Fruit fly (Drosophila melanogaster) whole organism, embryonic: ENCODE results near the gene sws.
A peak's percentile ranks its signal among the peaks of the same experiment; 100 is the strongest.

ENCODE experiments used
- Bgb ChIP-seq: fragments of 200-800 bp; sonication (Bioruptor generic); IDR thresholded peaks from 2 replicates; pipeline ENCODE4 v1.3.6; 2022; ENCODE audit warnings: missing biosample characterization, missing genetic modification characterization; ENCODE audit not compliant: partially characterized antibody
- CG10431 ChIP-seq: fragments of 200-800 bp; sonication (Bioruptor generic); optimal IDR thresholded peaks from 3 replicates; lab custom pipeline; 2018; ENCODE audit warnings: missing biosample characterization, mild to moderate bottlenecking, missing genetic modification characterization
- CG11504 ChIP-seq: fragments of 200-800 bp; sonication (Bioruptor generic); optimal IDR thresholded peaks from 3 replicates; lab custom pipeline; 2019; ENCODE audit warnings: missing biosample characterization, mild to moderate bottlenecking, missing genetic modification characterization, moderate library complexity
- CG12219 ChIP-seq: fragments of 200-800 bp; sonication (Bioruptor generic); optimal IDR thresholded peaks from 3 replicates; lab custom pipeline; 2018; ENCODE audit warnings: missing biosample characterization, mild to moderate bottlenecking, missing genetic modification characterization
- CG14710 ChIP-seq: fragments of 200-800 bp; sonication (Bioruptor generic); optimal IDR thresholded peaks from 3 replicates; lab custom pipeline; 2019; ENCODE audit warnings: missing biosample characterization, mild to moderate bottlenecking, missing genetic modification characterization, moderate library complexity
- CG14860 ChIP-seq: fragments of 200-800 bp; sonication (Bioruptor generic); IDR thresholded peaks from 3 replicates; pipeline ENCODE4 v1.3.6; 2022; ENCODE audit warnings: missing biosample characterization, missing genetic modification characterization; ENCODE audit not compliant: partially characterized antibody
- CG17361 ChIP-seq: fragments of 200-800 bp; sonication (Bioruptor generic); IDR thresholded peaks from 3 replicates; pipeline ENCODE4 v1.3.6; 2022; ENCODE audit warnings: missing biosample characterization, missing genetic modification characterization
- CG17612 ChIP-seq: fragments of 200-800 bp; sonication (Bioruptor generic); IDR thresholded peaks from 2 replicates; pipeline ENCODE4 v1.3.6; 2022; ENCODE audit warnings: missing biosample characterization, missing genetic modification characterization
- CG2889 ChIP-seq: fragments of 200-800 bp; sonication (Bioruptor generic); IDR thresholded peaks from 3 replicates; pipeline ENCODE4 v1.3.6; 2022; ENCODE audit warnings: missing biosample characterization, missing genetic modification characterization
- CG30403 ChIP-seq: fragments of 200-800 bp; sonication (Bioruptor generic); optimal IDR thresholded peaks from 3 replicates; lab custom pipeline; 2016; ENCODE audit warnings: missing biosample characterization, missing genetic modification characterization
- CG31441 ChIP-seq: fragments of 200-800 bp; sonication (Bioruptor generic); IDR thresholded peaks from 2 replicates; pipeline ENCODE4 v1.3.6; 2022; ENCODE audit warnings: missing biosample characterization, missing genetic modification characterization
- CG43689 ChIP-seq: fragments of 200-800 bp; sonication (Bioruptor generic); IDR thresholded peaks from 2 replicates; pipeline ENCODE4 v1.3.6; 2022; ENCODE audit warnings: missing biosample characterization, missing genetic modification characterization
- Chrac-16 ChIP-seq: fragments of 200-800 bp; sonication (Bioruptor generic); optimal IDR thresholded peaks from 3 replicates; lab custom pipeline; 2016; ENCODE audit warnings: missing biosample characterization, missing genetic modification characterization
- D ChIP-seq, 2 experiments: fragments of 200-800 bp in 1 of 2; fragments of >200 bp in 1 of 2; sonication (Bioruptor generic) in 1 of 2; optimal IDR thresholded peaks; 2 replicates in 1 of 2; 3 replicates in 1 of 2; lab custom pipeline; 2017; ENCODE audit warnings: mild to moderate bottlenecking in 1 of 2, missing biosample characterization in 1 of 2, missing genetic modification characterization in 1 of 2, missing genetic modification reagents in 1 of 2
- D19B ChIP-seq: fragments of 200-800 bp; sonication (Bioruptor generic); optimal IDR thresholded peaks from 2 replicates; lab custom pipeline; 2017; ENCODE audit warnings: missing biosample characterization, mild to moderate bottlenecking, missing genetic modification characterization
- Dbx ChIP-seq: fragments of 200-800 bp; sonication (Bioruptor generic); IDR thresholded peaks from 3 replicates; pipeline ENCODE4 v1.3.6; 2022; ENCODE audit warnings: missing biosample characterization, missing genetic modification characterization
- Dfd ChIP-seq, 2 experiments: fragments of >200 bp; optimal IDR thresholded peaks; 2 replicates each; lab custom pipeline; 2017; ENCODE audit warnings: missing biosample characterization in 2 of 2, missing genetic modification characterization in 2 of 2
- Fer3 ChIP-seq: fragments of 200-800 bp; sonication (Bioruptor generic); optimal IDR thresholded peaks from 2 replicates; lab custom pipeline; 2018; ENCODE audit warnings: missing biosample characterization, mild to moderate bottlenecking, missing genetic modification characterization, moderate library complexity
- H2.0 ChIP-seq: fragments of 200-800 bp; sonication (Bioruptor generic); IDR thresholded peaks from 2 replicates; pipeline ENCODE4 v1.3.6; 2022; ENCODE audit warnings: missing biosample characterization, missing genetic modification characterization
- Jarid2 ChIP-seq: fragments of 200-800 bp; sonication (Bioruptor generic); optimal IDR thresholded peaks from 3 replicates; lab custom pipeline; 2017; ENCODE audit warnings: mild to moderate bottlenecking, missing biosample characterization, missing genetic modification reagents, missing genetic modification characterization
- MBD-R2 ChIP-seq: fragments of 200-800 bp; sonication (Bioruptor generic); IDR thresholded peaks from 2 replicates; pipeline ENCODE4 v1.3.6; 2022; ENCODE audit warnings: missing biosample characterization, missing genetic modification characterization
- MESR4 ChIP-seq: fragments of 200-800 bp; sonication (Bioruptor generic); optimal IDR thresholded peaks from 2 replicates; lab custom pipeline; 2018; ENCODE audit warnings: missing biosample characterization, mild to moderate bottlenecking, missing genetic modification characterization, moderate library complexity
- Nf-YA ChIP-seq: fragments of 200-800 bp; sonication (Bioruptor generic); IDR thresholded peaks from 2 replicates; pipeline ENCODE4 v1.3.6; 2022; ENCODE audit warnings: missing biosample characterization, missing genetic modification characterization
- Oli ChIP-seq: fragments of 200-800 bp; sonication (Bioruptor generic); optimal IDR thresholded peaks from 2 replicates; lab custom pipeline; 2018; ENCODE audit warnings: missing biosample characterization, mild to moderate bottlenecking, missing genetic modification characterization, moderate library complexity
- Pdp1 ChIP-seq, 2 experiments: fragments of 200-800 bp; sonication (Bioruptor generic); optimal IDR thresholded peaks; 3 replicates each; lab custom pipeline; 2016; ENCODE audit warnings: missing biosample characterization in 2 of 2, missing genetic modification characterization in 2 of 2, mild to moderate bottlenecking in 1 of 2, moderate library complexity in 1 of 2
- Spps ChIP-seq: fragments of 200-800 bp; sonication (Bioruptor generic); optimal IDR thresholded peaks from 2 replicates; lab custom pipeline; 2018; ENCODE audit warnings: missing biosample characterization, mild to moderate bottlenecking, missing genetic modification characterization
- Taf1 ChIP-seq: fragments of 200-800 bp; sonication (Bioruptor generic); IDR thresholded peaks from 2 replicates; pipeline ENCODE4 v1.3.6; 2022; ENCODE audit warnings: missing biosample characterization, missing genetic modification characterization
- Xbp1 ChIP-seq: fragments of 200-800 bp; sonication (Bioruptor generic); optimal IDR thresholded peaks from 3 replicates; lab custom pipeline; 2016; ENCODE audit warnings: missing biosample characterization, mild to moderate bottlenecking, missing genetic modification characterization
- amos ChIP-seq: fragments of 200-800 bp; sonication (Bioruptor generic); IDR thresholded peaks from 2 replicates; pipeline ENCODE4 v1.3.6; 2022; ENCODE audit warnings: missing biosample characterization, missing genetic modification characterization; ENCODE audit not compliant: partially characterized antibody
- bsh ChIP-seq, 2 experiments: fragments of 200-800 bp; sonication (Bioruptor generic); optimal IDR thresholded peaks; 2 replicates each; lab custom pipeline; 2017 to 2018; ENCODE audit warnings: mild to moderate bottlenecking in 2 of 2, missing biosample characterization in 2 of 2, missing genetic modification characterization in 2 of 2, moderate library complexity in 1 of 2
- cas ChIP-seq: fragments of 200-800 bp; sonication (Bioruptor generic); IDR thresholded peaks from 2 replicates; pipeline ENCODE4 v1.3.6; 2022; ENCODE audit warnings: missing biosample characterization, missing genetic modification characterization
- chif ChIP-seq, 2 experiments: fragments of 200-800 bp; sonication (Bioruptor generic); optimal IDR thresholded peaks; 3 replicates each; lab custom pipeline; 2016; ENCODE audit warnings: missing biosample characterization in 2 of 2, missing genetic modification characterization in 2 of 2
- disco-r ChIP-seq: fragments of 200-800 bp; sonication (Bioruptor generic); optimal IDR thresholded peaks from 2 replicates; lab custom pipeline; 2016; ENCODE audit warnings: missing biosample characterization, missing genetic modification characterization
- dmrt99B ChIP-seq: fragments of 200-800 bp; sonication (Bioruptor generic); optimal IDR thresholded peaks from 2 replicates; lab custom pipeline; 2018; ENCODE audit warnings: missing biosample characterization, mild to moderate bottlenecking, missing genetic modification characterization, moderate library complexity
- dysf ChIP-seq: fragments of 200-800 bp; sonication (Bioruptor generic); IDR thresholded peaks from 3 replicates; pipeline ENCODE4 v1.3.6; 2022; ENCODE audit warnings: missing biosample characterization, missing genetic modification characterization
- esg ChIP-seq: fragments of 200-800 bp; sonication (Bioruptor generic); conservative IDR thresholded peaks from 2 replicates; pipeline ENCODE4 v1.3.6; 2022; ENCODE audit warnings: missing biosample characterization, missing genetic modification characterization
- ewg ChIP-seq: fragments of 200-800 bp; sonication (Bioruptor generic); optimal IDR thresholded peaks from 3 replicates; lab custom pipeline; 2017; ENCODE audit warnings: mild to moderate bottlenecking, missing biosample characterization, missing genetic modification reagents, missing genetic modification characterization
- exex ChIP-seq: fragments of 200-800 bp; sonication (Bioruptor generic); optimal IDR thresholded peaks from 4 replicates; lab custom pipeline; 2018; ENCODE audit warnings: missing biosample characterization, mild to moderate bottlenecking, missing genetic modification characterization, moderate library complexity
- ftz-f1 ChIP-seq: fragments of 200-800 bp; sonication (Bioruptor generic); optimal IDR thresholded peaks from 2 replicates; lab custom pipeline; 2016; ENCODE audit warnings: missing biosample characterization, missing genetic modification characterization
- lab ChIP-seq: fragments of 200-800 bp; sonication (Bioruptor generic); optimal IDR thresholded peaks from 3 replicates; lab custom pipeline; 2017; ENCODE audit warnings: missing biosample characterization, missing genetic modification characterization, mild to moderate bottlenecking, moderate library complexity, missing genetic modification reagents
- mld ChIP-seq: fragments of 200-800 bp; sonication (Bioruptor generic); IDR thresholded peaks from 3 replicates; pipeline ENCODE4 v1.3.6; 2022; ENCODE audit warnings: missing biosample characterization, missing genetic modification characterization; ENCODE audit not compliant: partially characterized antibody
- nau ChIP-seq: fragments of 200-800 bp; sonication (Bioruptor generic); optimal IDR thresholded peaks from 3 replicates; lab custom pipeline; 2017; ENCODE audit warnings: missing biosample characterization, mild to moderate bottlenecking, missing genetic modification characterization, missing genetic modification reagents
- oc ChIP-seq: fragments of 200-800 bp; sonication (Bioruptor generic); optimal IDR thresholded peaks from 2 replicates; lab custom pipeline; 2018; ENCODE audit warnings: missing biosample characterization, mild to moderate bottlenecking, missing genetic modification characterization, moderate library complexity
- ranshi ChIP-seq: fragments of 200-800 bp; sonication (Bioruptor generic); IDR thresholded peaks from 2 replicates; pipeline ENCODE4 v1.3.6; 2022; ENCODE audit warnings: missing biosample characterization, missing genetic modification characterization
- repo ChIP-seq: fragments of 200-800 bp; sonication (Bioruptor generic); optimal IDR thresholded peaks from 2 replicates; lab custom pipeline; 2016; ENCODE audit warnings: missing biosample characterization, missing genetic modification characterization
- scrt ChIP-seq: fragments of 200-800 bp; sonication (Bioruptor generic); optimal IDR thresholded peaks from 2 replicates; lab custom pipeline; 2018; ENCODE audit warnings: missing biosample characterization, mild to moderate bottlenecking, missing genetic modification characterization, moderate library complexity
- slou ChIP-seq: fragments of 200-800 bp; sonication (Bioruptor generic); optimal IDR thresholded peaks from 3 replicates; lab custom pipeline; 2016; ENCODE audit warnings: missing biosample characterization, missing genetic modification characterization
- sug ChIP-seq: fragments of 200-800 bp; optimal IDR thresholded peaks from 2 replicates; lab custom pipeline; 2019; ENCODE audit warnings: missing biosample characterization, mild to moderate bottlenecking, missing genetic modification characterization, moderate library complexity
- unc-4 ChIP-seq: fragments of 200-800 bp; sonication (Bioruptor generic); IDR thresholded peaks from 2 replicates; pipeline ENCODE4 v1.3.6; 2022; ENCODE audit warnings: missing biosample characterization, missing genetic modification characterization; ENCODE audit not compliant: partially characterized antibody

The sws gene

dm6 chrX:7970396-7970795 lies 2.4 kb upstream of the sws start (continued):
- peak; percentile 10 to 31 for TF ChIP-seq Pdp1 (GFP tag; optimal IDR thresholded peaks at IDR 0.05; lab: Kevin White, UChicago)
- TF ChIP-seq ewg (GFP tag; lab: Kevin White, UChicago) = no peak
- TF ChIP-seq nau (GFP tag; lab: Kevin White, UChicago) = peak; percentile 13
- TF ChIP-seq Taf1 = no peak
- no peak for TF ChIP-seq CG17612 (GFP tag; lab: Robert Waterston, UW)
- TF ChIP-seq CG31441 = peak; percentile 50
- TF ChIP-seq Chrac-16 (GFP tag; lab: Kevin White, UChicago) = no peak
- TF ChIP-seq Dfd (GFP tag; optimal IDR thresholded peaks at IDR 0.05; lab: Kevin White, UChicago) = no peak
- peak; percentile 72 for TF ChIP-seq CG11504
- peak; percentile 66 for TF ChIP-seq dmrt99B (tag; lab: Kevin White, UChicago)
- no peak for TF ChIP-seq cas (GFP tag; lab: Robert Waterston, UW)
- no peak for TF ChIP-seq slou
- TF ChIP-seq CG14860 (GFP tag; lab: Robert Waterston, UW) = 0 out of 3 replicates have a peak, but pooled peaks have one; percentile 50
- peak; percentile 40 for TF ChIP-seq sug (tag; lab: Kevin White, UChicago)
- peak; percentile 32; the same call in 1 of the 2 replicates for TF ChIP-seq esg (GFP tag; lab: Robert Waterston, UW)
- no peak for TF ChIP-seq mld (GFP tag; lab: Robert Waterston, UW)
- no peak for TF ChIP-seq disco-r
- TF ChIP-seq Oli (tag; lab: Kevin White, UChicago) = peak; percentile 60
- peak; percentile 44 for TF ChIP-seq Xbp1 (GFP tag; lab: Kevin White, UChicago)
- no peak for TF ChIP-seq MBD-R2 (GFP tag; lab: Robert Waterston, UW)
- peak; percentile 73 for TF ChIP-seq lab (GFP tag; lab: Kevin White, UChicago)
- no peak for TF ChIP-seq CG43689
- no peak for TF ChIP-seq D (optimal IDR thresholded peaks at IDR 0.05; lab: Kevin White, UChicago)
- peak; percentile 27 for TF ChIP-seq D (GFP tag; optimal IDR thresholded peaks at IDR 0.05; lab: Kevin White, UChicago)
- peak; percentile 33 for TF ChIP-seq CG12219 (GFP tag; lab: Kevin White, UChicago)
- TF ChIP-seq Jarid2 (GFP tag; lab: Kevin White, UChicago) = no peak
- TF ChIP-seq Nf-YA (GFP tag; lab: Robert Waterston, UW) = no peak
- TF ChIP-seq Dbx (GFP tag; lab: Robert Waterston, UW) = peak; percentile 49; the same call in 1 of the 3 replicates
- TF ChIP-seq amos = peak; percentile 41
- TF ChIP-seq scrt (GFP tag; lab: Kevin White, UChicago) = peak; percentile 34
- TF ChIP-seq Bgb (GFP tag; lab: Robert Waterston, UW) = peak; percentile 31; the same call in 1 of the 2 replicates
- TF ChIP-seq chif (GFP tag; optimal IDR thresholded peaks at IDR 0.05; lab: Kevin White, UChicago) = peak in 1 of 2 experiments; percentile 42
- no peak for TF ChIP-seq ftz-f1 (GFP tag; lab: Kevin White, UChicago)
- TF ChIP-seq ranshi (GFP tag; lab: Robert Waterston, UW) = peak; percentile 29; the same call in 1 of the 2 replicates
- TF ChIP-seq CG14710 (tag; lab: Kevin White, UChicago) = peak; percentile 38
- TF ChIP-seq MESR4 (GFP tag; lab: Kevin White, UChicago) = no peak
- TF ChIP-seq CG17361 (GFP tag; lab: Robert Waterston, UW) = peak; percentile 62; the same call in 1 of the 3 replicates
- TF ChIP-seq Fer3 (tag; lab: Kevin White, UChicago) = peak; percentile 57
- no peak for TF ChIP-seq repo (GFP tag; lab: Kevin White, UChicago)
- peak; percentile 11 for TF ChIP-seq exex (tag; lab: Kevin White, UChicago)
- TF ChIP-seq H2.0 = 0 out of 2 replicates have a peak, but pooled peaks have one; percentile 5
- peak; percentile 67; the same call in 1 of the 2 replicates for TF ChIP-seq unc-4 (GFP tag; lab: Robert Waterston, UW)
- peak; percentile 49 for TF ChIP-seq CG30403 (GFP tag; lab: Kevin White, UChicago)
- no peak for TF ChIP-seq CG10431 (GFP tag; lab: Kevin White, UChicago)
- no peak for TF ChIP-seq Spps (tag; lab: Kevin White, UChicago)
- no peak for TF ChIP-seq CG2889 (GFP tag; lab: Robert Waterston, UW)
- no peak for TF ChIP-seq oc (tag; lab: Kevin White, UChicago)
- TF ChIP-seq bsh (GFP tag; optimal IDR thresholded peaks at IDR 0.05; lab: Kevin White, UChicago) = peak; percentile 47 to 81
- TF ChIP-seq D19B (GFP tag; lab: Kevin White, UChicago) = peak; percentile 11
- TF ChIP-seq dysf (GFP tag; lab: Robert Waterston, UW) = peak; percentile 67
